Worm (Caenorhabditis elegans): ENCODE measurements around the gene haf-7.
"Not testable (repeated sequence)": the region's sequence is repeated elsewhere in the genome, so short reads cannot be mapped to it uniquely, and the experiment has no call there.

haf-7 gene

ce11 chrV:14826952-14827351, 53.9 kb downstream of the haf-7 start, which contains the start of gene nspa-8:
Gene nspa-8, minus strand, starts transcription at chrV:14827052.
- TF ChIP-seq ama-1 (optimal IDR thresholded peaks at IDR 0.05); scrt-1 (GFP tag; IDR thresholded peaks at IDR 0.05); ceh-13 (GFP tag; optimal IDR thresholded peaks at IDR 0.05): not testable (repeated sequence)

All from whole organism, early embryonic.